Worm (Caenorhabditis elegans): ENCODE measurements around the gene C16C8.20.

C16C8.20 gene

DNA sequence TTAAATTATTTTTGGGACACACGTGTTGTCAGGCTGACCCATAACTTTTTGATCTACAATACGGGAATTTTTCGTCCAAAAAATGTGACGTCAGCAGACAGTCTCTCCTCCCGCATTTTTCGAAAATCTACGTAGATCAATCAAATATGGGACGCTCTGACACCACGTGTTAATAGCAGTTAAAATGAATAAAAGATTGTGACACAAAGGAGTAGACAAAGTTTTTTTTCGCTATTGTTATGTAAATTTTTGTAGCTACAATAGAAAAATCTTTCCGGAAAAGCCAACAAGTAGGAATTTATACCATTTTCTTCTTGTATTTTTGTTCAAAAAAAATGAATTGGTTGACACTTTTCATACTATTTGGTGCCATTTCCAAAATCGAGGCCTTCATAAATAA lies 5.4 kb upstream of the C16C8.20 start, which contains the start of gene C16C8.27:
Gene C16C8.27, plus strand, starts transcription at position 301 of the 400 bp plus-strand sequence.
- TF ChIP-seq ztf-4 (tag; optimal IDR thresholded peaks at IDR 0.05) = no peak
- no peak for TF ChIP-seq ceh-63 (GFP tag; optimal IDR thresholded peaks at IDR 0.05)
- no peak for TF ChIP-seq unc-130 (tag; optimal IDR thresholded peaks at IDR 0.05)
- TF ChIP-seq ets-5 (GFP tag; IDR thresholded peaks at IDR 0.05) = no peak
- no peak for TF ChIP-seq jun-1 (tag; optimal IDR thresholded peaks at IDR 0.05)
- no peak for TF ChIP-seq efl-3 (GFP tag; optimal IDR thresholded peaks at IDR 0.05)
- no peak for TF ChIP-seq elt-3 (tag; optimal IDR thresholded peaks at IDR 0.05)
- TF ChIP-seq ztf-11 (tag; optimal IDR thresholded peaks at IDR 0.05) = no peak
- TF ChIP-seq lin-35 (GFP tag; optimal IDR thresholded peaks at IDR 0.05) = no peak
- TF ChIP-seq ceh-88 (GFP tag; IDR thresholded peaks at IDR 0.05) = no peak
- TF ChIP-seq snu-23 (GFP tag; optimal IDR thresholded peaks at IDR 0.05) = no peak
- TF ChIP-seq unc-62 (GFP tag; optimal IDR thresholded peaks at IDR 0.05) = no peak
- TF ChIP-seq ceh-82 (tag; optimal IDR thresholded peaks at IDR 0.05) = no peak
- TF ChIP-seq zag-1 (tag; optimal IDR thresholded peaks at IDR 0.05) = no peak
- TF ChIP-seq ces-1 (GFP tag; optimal IDR thresholded peaks at IDR 0.05) = no peak
- no peak for TF ChIP-seq alr-1 (tag; optimal IDR thresholded peaks at IDR 0.05; ENCODE audit: borderline replicate concordance)
- TF ChIP-seq ceh-8 (GFP tag; optimal IDR thresholded peaks at IDR 0.05) = no peak
- TF ChIP-seq egl-27 (tag; optimal IDR thresholded peaks at IDR 0.05) = no peak
- no peak for TF ChIP-seq ceh-90 (tag; optimal IDR thresholded peaks at IDR 0.05)
- no peak for TF ChIP-seq nhr-237 (tag; optimal IDR thresholded peaks at IDR 0.05)

DNA sequence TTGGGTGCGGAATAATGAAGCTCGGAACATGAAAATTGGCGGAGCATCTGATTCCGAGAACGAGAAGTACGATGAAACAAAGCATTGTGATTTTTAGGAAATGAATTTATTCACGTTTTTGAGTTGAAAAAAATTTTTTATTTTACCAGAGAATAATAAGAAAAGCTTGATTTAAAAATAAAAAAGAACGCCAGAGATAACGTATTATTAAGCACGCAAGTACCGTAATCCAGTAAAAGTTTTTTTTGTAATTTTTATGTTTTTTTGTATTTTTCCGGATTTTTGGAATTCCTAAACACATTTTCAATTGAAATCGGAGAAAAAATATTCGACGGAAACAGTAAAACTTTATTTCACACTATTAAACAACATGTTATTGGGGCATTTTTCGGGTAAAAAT lies 3.6 kb upstream of the C16C8.20 start, which contains the start of gene C16C8.22:
Gene C16C8.22, minus strand, starts transcription at position 101 of the 400 bp plus-strand sequence.
- no peak for TF ChIP-seq elt-2 (tag; optimal IDR thresholded peaks at IDR 0.05)

DNA sequence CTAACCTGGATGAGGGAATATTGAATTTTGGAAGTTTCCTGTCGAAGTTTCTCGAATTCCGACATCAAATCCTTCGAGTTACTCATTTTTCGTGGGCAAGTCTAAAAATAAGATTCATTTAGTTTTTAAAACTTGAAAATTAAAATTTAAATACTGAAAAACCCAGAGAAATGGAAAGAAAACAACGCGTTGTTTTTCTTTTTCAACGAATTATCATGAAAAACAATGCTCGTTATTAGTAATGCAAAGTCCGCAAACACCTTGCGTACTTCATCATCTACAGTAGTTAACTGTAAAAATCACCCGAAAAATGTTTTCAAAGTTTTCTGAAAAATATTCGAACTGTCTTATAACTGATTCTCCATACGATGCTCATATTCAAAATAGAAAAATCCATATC lies 2.5 kb upstream of the C16C8.20 start, which contains the start of gene C16C8.4:
Gene C16C8.4, minus strand, starts transcription at position 101 of the 400 bp plus-strand sequence.
- TF ChIP-seq ceh-8 (GFP tag; optimal IDR thresholded peaks at IDR 0.05) (no peak), ceh-90 (tag; optimal IDR thresholded peaks at IDR 0.05) (no peak), lin-15B (tag; optimal IDR thresholded peaks at IDR 0.05) (no peak), pqm-1 (tag; optimal IDR thresholded peaks at IDR 0.05) (no peak), jun-1 (tag; optimal IDR thresholded peaks at IDR 0.05) (no peak), nhr-76 (tag; optimal IDR thresholded peaks at IDR 0.05) (no peak), ztf-4 (tag; optimal IDR thresholded peaks at IDR 0.05) (no peak), unc-62 (GFP tag; optimal IDR thresholded peaks at IDR 0.05) (no peak), unc-30 (tag; optimal IDR thresholded peaks at IDR 0.05) (no peak), unc-130 (tag; optimal IDR thresholded peaks at IDR 0.05) (no peak), F16B12.6 (tag; optimal IDR thresholded peaks at IDR 0.05) (no peak), fos-1 (tag; optimal IDR thresholded peaks at IDR 0.05) (no peak)

DNA sequence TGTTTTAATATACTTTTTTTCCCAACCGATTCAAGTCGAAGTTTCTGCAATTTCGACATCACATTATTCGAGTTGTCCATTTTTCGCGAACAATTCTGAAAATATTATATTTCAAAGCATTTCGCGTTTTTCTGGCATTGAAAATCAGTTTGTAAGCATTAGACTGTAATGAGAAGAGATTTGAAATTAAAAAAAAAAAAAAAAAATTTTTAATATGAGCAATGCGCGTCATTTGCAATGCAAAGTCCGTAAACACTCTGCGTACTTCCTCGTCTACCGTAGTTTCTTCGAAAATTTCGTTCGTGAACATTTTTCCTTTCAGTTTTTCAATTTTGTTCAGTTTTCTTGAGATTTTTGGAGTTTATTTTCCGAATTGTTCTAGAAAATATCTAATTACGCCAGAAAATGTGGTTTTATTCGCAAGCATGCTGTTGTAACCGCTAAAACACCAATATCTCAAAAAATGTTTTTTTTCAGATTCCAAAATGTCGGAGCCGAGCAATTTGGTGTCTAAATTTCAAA lies 1.4 kb upstream of the C16C8.20 start, which contains the start of the genes C16C8.5 and C16C8.16:
Gene C16C8.5, minus strand, starts transcription at position 101 of the 522 bp plus-strand sequence.
Gene C16C8.16, plus strand, starts transcription at position 472 of the 522 bp plus-strand sequence.
- TF ChIP-seq swsn-7 (tag; optimal IDR thresholded peaks at IDR 0.05) = no peak
- no peak for TF ChIP-seq sox-4 (tag; optimal IDR thresholded peaks at IDR 0.05)
- TF ChIP-seq Y116A8C.19 (tag; optimal IDR thresholded peaks at IDR 0.05; ENCODE audit: borderline replicate concordance) = no peak
- TF ChIP-seq zip-4 (GFP tag; optimal IDR thresholded peaks at IDR 0.05) = no peak
- TF ChIP-seq ztf-4 (tag; optimal IDR thresholded peaks at IDR 0.05) = no peak
- TF ChIP-seq efl-3 (GFP tag; optimal IDR thresholded peaks at IDR 0.05) = no peak
- TF ChIP-seq nhr-237 (tag; optimal IDR thresholded peaks at IDR 0.05) = no peak
- no peak for TF ChIP-seq snpc-4 (tag; optimal IDR thresholded peaks at IDR 0.05)

DNA sequence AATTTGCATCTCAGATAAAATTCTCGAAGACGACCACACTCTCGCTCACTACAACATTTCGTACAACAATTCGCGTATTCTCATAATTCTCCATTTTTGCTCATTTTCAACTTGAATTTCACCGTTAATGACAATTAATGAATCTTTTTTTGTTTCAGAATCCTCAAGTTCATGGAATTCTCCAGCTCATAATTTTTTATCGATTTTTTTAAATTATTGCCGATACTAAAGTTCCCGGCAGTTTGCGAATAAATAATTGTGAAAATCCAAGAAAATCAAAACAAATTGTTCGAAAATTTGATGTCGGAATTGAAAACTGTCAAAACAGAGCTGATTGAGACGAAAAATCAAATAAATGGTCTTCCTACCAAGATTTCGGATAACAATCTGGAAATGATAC lies 1.2 kb downstream of the C16C8.20 start, which contains the start of gene C16C8.21:
Gene C16C8.21, plus strand, starts transcription at position 301 of the 400 bp plus-strand sequence.
- TF ChIP-seq dsc-1 (tag; optimal IDR thresholded peaks at IDR 0.05) = no peak
- no peak for TF ChIP-seq fkh-4 (tag; optimal IDR thresholded peaks at IDR 0.05; ENCODE audit: borderline replicate concordance)
- no peak for TF ChIP-seq nhr-19 (GFP tag; conservative IDR thresholded peaks at IDR 0.05)
